Worm (Caenorhabditis elegans): Measurements from ENCODE around the gene ampd-1.
A peak's percentile ranks its signal among the peaks of the same experiment; 100 is the strongest.

ce11 chrII:5226309-5226708 lies 23.2 kb downstream of the ampd-1 start:
- TF ChIP-seq rnt-1 (tag; optimal IDR thresholded peaks at IDR 0.05) (peak; percentile 13), ceh-82 (tag; optimal IDR thresholded peaks at IDR 0.05) (no peak), C04F5.9 (tag; optimal IDR thresholded peaks at IDR 0.05) (no peak), nhr-77 (tag; optimal IDR thresholded peaks at IDR 0.05) (no peak), ztf-11 (tag; optimal IDR thresholded peaks at IDR 0.05) (no peak), egl-27 (tag; optimal IDR thresholded peaks at IDR 0.05) (no peak), blmp-1 (tag; optimal IDR thresholded peaks at IDR 0.05) (no peak), C16A3.4 (tag; optimal IDR thresholded peaks at IDR 0.05) (no peak), egl-13 (tag; optimal IDR thresholded peaks at IDR 0.05) (no peak), nhr-237 (tag; optimal IDR thresholded peaks at IDR 0.05) (no peak), pqm-1 (tag; optimal IDR thresholded peaks at IDR 0.05) (no peak), fkh-4 (tag; optimal IDR thresholded peaks at IDR 0.05; ENCODE audit: borderline replicate concordance) (no peak)
